Worm (Caenorhabditis elegans) whole organism, L4 larva: Measurements from ENCODE around the gene K10C2.12.

Experiments
- F10B5.3 ChIP-seq: sonication (generic microtip); optimal IDR thresholded peaks from 2 replicates; lab custom pipeline; 2016; ENCODE audit warnings: mild to moderate bottlenecking, missing genetic modification characterization, missing compliant biosample characterization
- F37D6.2 ChIP-seq: sonication (generic microtip); optimal IDR thresholded peaks from 2 replicates; lab custom pipeline; 2016; ENCODE audit warnings: mild to moderate bottlenecking, missing genetic modification characterization, missing compliant biosample characterization
- F49E8.2 ChIP-seq: sonication (generic microtip); optimal IDR thresholded peaks from 2 replicates; lab custom pipeline; 2016; ENCODE audit warnings: missing compliant biosample characterization, mild to moderate bottlenecking, missing genetic modification characterization, borderline replicate concordance
- R02D3.7 ChIP-seq: fragments of 150-350 bp; sonication (generic microtip); optimal IDR thresholded peaks from 3 replicates; lab custom pipeline; 2014; ENCODE audit warnings: missing biosample characterization, missing genetic modification characterization
- T26A8.4 ChIP-seq: fragments of 200-800 bp; sonication (Bioruptor generic); IDR thresholded peaks from 2 replicates; pipeline ENCODE4 v1.3.6; 2022; ENCODE audit warnings: missing genetic modification characterization, missing compliant biosample characterization
- Y105C5A.15 ChIP-seq: fragments of 200-800 bp; sonication (Bioruptor generic); IDR thresholded peaks from 2 replicates; pipeline ENCODE4 v1.3.6; 2022; ENCODE audit warnings: missing genetic modification characterization, missing compliant biosample characterization
- Y5F2A.4 ChIP-seq: fragments of 200-800 bp; sonication (Bioruptor generic); optimal IDR thresholded peaks from 2 replicates; lab custom pipeline; 2018; ENCODE audit warnings: mild to moderate bottlenecking, missing genetic modification characterization, missing compliant biosample characterization
- aha-1 ChIP-seq: fragments of 150-350 bp; peaks from one replicate; lab custom pipeline; 2014; ENCODE audit warnings: missing biosample characterization, missing genetic modification characterization
- aly-2 ChIP-seq: sonication (generic microtip); optimal IDR thresholded peaks from 2 replicates; lab custom pipeline; 2018; ENCODE audit warnings: missing biosample characterization, missing genetic modification characterization
- ceh-28 ChIP-seq: fragments of 150-350 bp; optimal IDR thresholded peaks from 2 replicates; lab custom pipeline; 2014; ENCODE audit warnings: missing biosample characterization, missing genetic modification reagents, missing genetic modification characterization
- ceh-32 ChIP-seq: sonication (generic microtip); optimal IDR thresholded peaks from 2 replicates; lab custom pipeline; 2016; ENCODE audit warnings: mild to moderate bottlenecking, missing genetic modification characterization, missing compliant biosample characterization; ENCODE audit not compliant: poor library complexity
- ceh-82 ChIP-seq: sonication (generic microtip); optimal IDR thresholded peaks from 2 replicates; lab custom pipeline; 2017; ENCODE audit warnings: missing biosample characterization, missing genetic modification characterization
- ctbp-1 ChIP-seq: fragments of 200-800 bp; sonication (Bioruptor generic); IDR thresholded peaks from 2 replicates; pipeline ENCODE4 v1.3.6; 2022; ENCODE audit warnings: missing genetic modification reagents, missing genetic modification characterization, missing compliant biosample characterization
- daf-19 ChIP-seq: fragments of 200-800 bp; sonication (Bioruptor generic); conservative IDR thresholded peaks from 2 replicates; pipeline ENCODE4 v1.3.6; 2022; ENCODE audit warnings: missing genetic modification characterization, missing compliant biosample characterization
- dmd-6 ChIP-seq: fragments of 200-800 bp; sonication (Bioruptor generic); IDR thresholded peaks from 2 replicates; pipeline ENCODE4 v1.3.6; 2022; ENCODE audit warnings: missing genetic modification reagents, missing genetic modification characterization, missing compliant biosample characterization
- dve-1 ChIP-seq: sonication (generic microtip); optimal IDR thresholded peaks from 2 replicates; lab custom pipeline; 2017; ENCODE audit warnings: antibody characterized with exemption, mild to moderate bottlenecking, missing genetic modification characterization, missing compliant biosample characterization; ENCODE audit not compliant: insufficient read depth
- egl-43 ChIP-seq: fragments of 200-800 bp; sonication (Bioruptor generic); IDR thresholded peaks from 2 replicates; pipeline ENCODE4 v1.3.6; 2022; ENCODE audit warnings: missing genetic modification reagents, missing genetic modification characterization, missing compliant biosample characterization
- fkh-10 ChIP-seq: fragments of 150-350 bp; optimal IDR thresholded peaks from 2 replicates; lab custom pipeline; 2014; ENCODE audit warnings: missing biosample characterization, missing genetic modification reagents, missing genetic modification characterization
- fos-1 ChIP-seq: fragments of 150-350 bp; optimal IDR thresholded peaks from 2 replicates; lab custom pipeline; 2014; ENCODE audit warnings: missing biosample characterization, missing genetic modification characterization
- hif-1 ChIP-seq, 2 experiments: sonication (generic microtip); optimal IDR thresholded peaks; 2 replicates each; lab custom pipeline; 2016 to 2017; ENCODE audit warnings: missing compliant biosample characterization in 2 of 2, missing genetic modification characterization in 2 of 2, missing genetic modification reagents in 2 of 2, missing genotype in 2 of 2, mild to moderate bottlenecking in 1 of 2
- hmg-1.1 ChIP-seq: fragments of 200-800 bp; sonication (Bioruptor generic); IDR thresholded peaks from 2 replicates; pipeline ENCODE4 v1.3.6; 2022; ENCODE audit warnings: missing genetic modification reagents, missing genetic modification characterization, missing compliant biosample characterization
- lin-15B ChIP-seq: fragments of 150-350 bp; sonication (generic microtip); optimal IDR thresholded peaks from 3 replicates; lab custom pipeline; 2014; ENCODE audit warnings: missing biosample characterization, missing genetic modification characterization
- lin-29 ChIP-seq: fragments of 200-800 bp; sonication (Bioruptor generic); IDR thresholded peaks from 2 replicates; pipeline ENCODE4 v1.3.6; 2022; ENCODE audit warnings: missing genetic modification reagents, missing genetic modification characterization, missing compliant biosample characterization
- lsy-2 ChIP-seq, 2 experiments: fragments of 150-350 bp in 1 of 2; sonication (generic microtip) in 1 of 2; optimal IDR thresholded peaks; 2 replicates each; lab custom pipeline; 2014 to 2017; ENCODE audit warnings: missing biosample characterization in 2 of 2, missing genetic modification characterization in 2 of 2
- madf-5 ChIP-seq, 2 experiments: fragments of 200-800 bp; sonication (Bioruptor generic); IDR thresholded peaks; 2 replicates each; pipeline ENCODE4 v1.3.6; 2022; ENCODE audit warnings: missing compliant biosample characterization in 2 of 2, missing genetic modification characterization in 2 of 2
- madf-9 ChIP-seq: fragments of 200-800 bp; sonication (Bioruptor generic); conservative IDR thresholded peaks from 2 replicates; pipeline ENCODE4 v1.3.6; 2022; ENCODE audit warnings: missing genetic modification reagents, missing genetic modification characterization, missing compliant biosample characterization
- mdl-1 ChIP-seq, 2 experiments: fragments of 150-350 bp in 1 of 2; sonication (generic microtip) in 1 of 2; optimal IDR thresholded peaks; 2 replicates each; lab custom pipeline; 2014 to 2017; ENCODE audit warnings: missing biosample characterization in 2 of 2, missing genetic modification characterization in 2 of 2
- mep-1 ChIP-seq: fragments of 150-350 bp; sonication (generic microtip); optimal IDR thresholded peaks from 3 replicates; lab custom pipeline; 2014; ENCODE audit warnings: missing biosample characterization, missing genetic modification characterization
- mes-2 ChIP-seq: sonication (generic microtip); optimal IDR thresholded peaks from 2 replicates; lab custom pipeline; 2016; ENCODE audit warnings: missing genotype, mild to moderate bottlenecking, missing genetic modification characterization, missing compliant biosample characterization; ENCODE audit not compliant: poor library complexity, severe bottlenecking
- mxl-3 ChIP-seq: fragments of 200-800 bp; sonication (Bioruptor generic); optimal IDR thresholded peaks from 2 replicates; lab custom pipeline; 2018; ENCODE audit warnings: mild to moderate bottlenecking, missing genetic modification characterization, missing compliant biosample characterization
- nhr-102 ChIP-seq: sonication (generic microtip); optimal IDR thresholded peaks from 2 replicates; lab custom pipeline; 2016; ENCODE audit warnings: mild to moderate bottlenecking, missing genetic modification characterization, moderate library complexity, missing compliant biosample characterization
- nhr-11 ChIP-seq: fragments of 150-350 bp; optimal IDR thresholded peaks from 2 replicates; lab custom pipeline; 2014; ENCODE audit warnings: missing biosample characterization, missing genetic modification characterization
- nhr-28 ChIP-seq: fragments of 150-350 bp; optimal IDR thresholded peaks from 2 replicates; lab custom pipeline; 2014; ENCODE audit warnings: missing biosample characterization, missing genetic modification characterization
- nhr-42 ChIP-seq: fragments of 200-800 bp; sonication (Bioruptor generic); IDR thresholded peaks from 2 replicates; pipeline ENCODE4 v1.3.6; 2022; ENCODE audit warnings: missing genetic modification characterization, missing compliant biosample characterization
- nhr-48 ChIP-seq: sonication (generic microtip); optimal IDR thresholded peaks from 2 replicates; lab custom pipeline; 2016; ENCODE audit warnings: mild to moderate bottlenecking, missing genetic modification characterization, missing compliant biosample characterization
- nhr-76 ChIP-seq: fragments of 150-350 bp; optimal IDR thresholded peaks from 2 replicates; lab custom pipeline; 2014; ENCODE audit warnings: missing biosample characterization, missing genetic modification characterization
- nhr-77 ChIP-seq: fragments of 150-350 bp; optimal IDR thresholded peaks from 2 replicates; lab custom pipeline; 2014; ENCODE audit warnings: missing biosample characterization, missing genetic modification characterization
- pqm-1 ChIP-seq: sonication (generic microtip); optimal IDR thresholded peaks from 2 replicates; lab custom pipeline; 2017; ENCODE audit warnings: missing biosample characterization, missing genetic modification characterization
- rbr-2 ChIP-seq: sonication (generic microtip); optimal IDR thresholded peaks from 2 replicates; lab custom pipeline; 2016; ENCODE audit warnings: missing genotype, missing genetic modification characterization, missing compliant biosample characterization
- saeg-2 ChIP-seq: fragments of 200-800 bp; sonication (Bioruptor generic); IDR thresholded peaks from 2 replicates; pipeline ENCODE4 v1.3.6; 2022; ENCODE audit warnings: missing genetic modification reagents, missing genetic modification characterization, missing compliant biosample characterization
- spr-1 ChIP-seq: sonication (generic microtip); optimal IDR thresholded peaks from 2 replicates; lab custom pipeline; 2016; ENCODE audit warnings: mild to moderate bottlenecking, missing genetic modification characterization, missing compliant biosample characterization
- tra-1 ChIP-seq: fragments of 200-800 bp; sonication (Bioruptor generic); IDR thresholded peaks from 2 replicates; pipeline ENCODE4 v1.3.6; 2022; ENCODE audit warnings: missing genetic modification reagents, missing genetic modification characterization, missing compliant biosample characterization
- unc-39 ChIP-seq: sonication (generic microtip); optimal IDR thresholded peaks from 2 replicates; lab custom pipeline; 2017; ENCODE audit warnings: missing biosample characterization, missing genetic modification characterization
- unc-62 ChIP-seq, 3 experiments: fragments of 150-350 bp in 1 of 3; sonication (generic microtip); optimal IDR thresholded peaks in 2 of 3; peaks in 1 of 3; 1 replicate in 1 of 3; 2 replicates in 2 of 3; lab custom pipeline; 2014 to 2017; ENCODE audit warnings: missing biosample characterization in 3 of 3, missing genetic modification characterization in 3 of 3, missing genetic modification reagents in 3 of 3, missing genotype in 1 of 3
- vab-7 ChIP-seq: fragments of 200-800 bp; sonication (Bioruptor generic); IDR thresholded peaks from 2 replicates; pipeline ENCODE4 v1.3.6; 2022; ENCODE audit warnings: missing genetic modification reagents, missing genetic modification characterization, missing compliant biosample characterization
- zag-1 ChIP-seq: fragments of 150-350 bp; optimal IDR thresholded peaks from 2 replicates; lab custom pipeline; 2014; ENCODE audit warnings: missing biosample characterization, missing genetic modification characterization
- zfp-2 ChIP-seq: sonication (generic microtip); optimal IDR thresholded peaks from 2 replicates; lab custom pipeline; 2016; ENCODE audit warnings: mild to moderate bottlenecking, missing genetic modification characterization, missing compliant biosample characterization
- zip-11 ChIP-seq: fragments of 200-800 bp; sonication (Bioruptor generic); IDR thresholded peaks from 2 replicates; pipeline ENCODE4 v1.3.6; 2022; ENCODE audit warnings: missing genetic modification characterization, missing compliant biosample characterization

K10C2.12 gene

DNA sequence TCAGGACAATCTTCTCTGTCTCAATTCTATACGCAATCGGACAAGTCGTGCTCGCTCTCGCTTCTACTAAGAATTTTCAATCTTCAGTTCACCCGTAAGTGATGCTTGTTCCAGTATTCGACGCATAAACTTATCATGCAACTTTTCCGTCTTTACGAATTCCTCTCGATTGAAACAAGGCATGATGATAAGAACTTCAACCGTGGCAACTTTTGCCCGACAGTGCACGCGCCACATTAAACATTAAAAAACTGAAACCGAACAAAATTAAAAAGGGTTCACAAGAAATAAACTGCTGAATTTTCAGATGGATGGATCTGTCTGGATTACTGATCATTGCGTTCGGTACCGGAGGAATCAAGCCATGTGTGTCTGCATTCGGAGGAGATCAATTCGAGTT is 37.9 kb upstream of the K10C2.12 start:
- TF ChIP-seq pqm-1 = peak; percentile 57
- no peak for TF ChIP-seq daf-19
- TF ChIP-seq F49E8.2 (tag; lab: Kevin White, UChicago) = no peak

DNA sequence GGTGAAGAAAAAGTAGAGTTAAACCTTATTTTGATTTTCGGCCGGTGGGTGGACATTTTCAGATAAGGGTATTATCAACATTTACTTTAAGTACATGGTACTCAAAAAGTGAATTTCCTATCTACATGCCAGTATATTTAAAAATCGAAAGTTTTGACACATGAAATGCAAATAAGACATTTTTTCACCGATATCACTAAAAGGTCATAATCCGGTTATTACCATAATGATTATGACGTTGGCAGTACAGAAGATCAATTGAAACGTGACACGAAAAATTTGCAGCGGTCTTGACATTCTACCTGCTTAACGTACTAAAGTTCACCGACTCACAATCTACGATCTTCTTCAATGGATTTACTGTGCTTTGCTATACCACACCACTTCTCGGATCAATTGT is 37.4 kb upstream of the K10C2.12 start:
- TF ChIP-seq unc-62 (GFP tag; optimal IDR thresholded peaks at IDR 0.05 in 1 of 2; lab: Kevin White, UChicago) = peak; percentile 15 to 17
- TF ChIP-seq unc-62 (tag; optimal IDR thresholded peaks at IDR 0.05; lab: Kevin White, UChicago) = no peak
- TF ChIP-seq dmd-6 = peak; percentile 69
- TF ChIP-seq zfp-2 (tag; lab: Kevin White, UChicago) = no peak
- TF ChIP-seq nhr-77 = peak; percentile 0
- TF ChIP-seq tra-1 (GFP tag; lab: Robert Waterston, UW) = peak; percentile 58; the same call in 1 of the 2 replicates
- TF ChIP-seq nhr-48 (tag; lab: Kevin White, UChicago) = peak; percentile 30
- TF ChIP-seq hif-1 (tag; optimal IDR thresholded peaks at IDR 0.05; lab: Kevin White, UChicago) = no peak
- TF ChIP-seq dve-1 (tag; lab: Kevin White, UChicago) = peak; percentile 41

DNA sequence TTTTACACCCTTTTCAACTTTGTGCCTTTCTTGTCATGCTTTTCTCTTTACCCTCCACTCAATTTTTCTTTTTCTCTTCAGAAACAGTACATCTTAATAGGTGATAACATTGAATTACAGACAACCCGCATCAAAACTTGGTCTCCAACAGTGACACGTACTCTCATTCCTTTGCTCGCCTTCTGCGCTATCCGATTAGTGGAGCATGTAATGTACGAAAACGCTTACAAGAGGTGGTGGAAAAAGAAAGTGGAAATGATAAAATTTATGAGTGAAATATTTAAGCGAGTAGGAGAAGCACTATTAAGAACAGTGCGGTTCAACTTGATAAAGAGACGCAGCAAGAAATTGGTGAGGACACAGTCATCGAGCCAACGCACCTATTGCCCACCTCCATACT is 36.0 kb upstream of the K10C2.12 start, which contains the start of gene pept-1:
TSS of gene pept-1 (plus strand) at position 306 of the 400 bp plus-strand sequence.
- TF ChIP-seq lsy-2 (tag; optimal IDR thresholded peaks at IDR 0.05; lab: Kevin White, UChicago) (no peak), madf-5 (GFP tag; IDR thresholded peaks at IDR 0.05; lab: Robert Waterston, UW) (no peak), F37D6.2 (no peak), Y5F2A.4 (GFP tag; lab: Kevin White, UChicago) (no peak), mep-1 (tag; lab: Kevin White, UChicago) (no peak), R02D3.7 (tag; lab: Kevin White, UChicago) (no peak), ctbp-1 (GFP tag; lab: Robert Waterston, UW) (no peak), nhr-42 (GFP tag; lab: Robert Waterston, UW) (no peak), ceh-82 (no peak), ceh-32 (tag; lab: Kevin White, UChicago) (no peak), spr-1 (no peak), ceh-28 (tag; lab: Kevin White, UChicago) (no peak), zag-1 (tag; lab: Kevin White, UChicago) (no peak), F49E8.2 (tag; lab: Kevin White, UChicago) (no peak), vab-7 (GFP tag; lab: Robert Waterston, UW) (no peak), rbr-2 (tag; lab: Kevin White, UChicago) (no peak), nhr-102 (peak; percentile 9), mdl-1 (tag; optimal IDR thresholded peaks at IDR 0.05; lab: Kevin White, UChicago) (no peak), unc-62 (GFP tag; optimal IDR thresholded peaks at IDR 0.05 in 1 of 2; lab: Kevin White, UChicago) (no peak), unc-62 (tag; optimal IDR thresholded peaks at IDR 0.05; lab: Kevin White, UChicago) (no peak), madf-9 (GFP tag; lab: Robert Waterston, UW) (no peak), F10B5.3 (tag; lab: Kevin White, UChicago) (no peak), fkh-10 (no peak), nhr-28 (tag; lab: Kevin White, UChicago) (peak; percentile 60), nhr-11 (tag; lab: Kevin White, UChicago) (no peak), nhr-48 (tag; lab: Kevin White, UChicago) (peak; percentile 45), lin-29 (GFP tag; lab: Robert Waterston, UW) (no peak), hmg-1.1 (GFP tag; lab: Robert Waterston, UW) (no peak), T26A8.4 (GFP tag; lab: Robert Waterston, UW) (no peak), aha-1 (no peak), fos-1 (tag; lab: Kevin White, UChicago) (no peak), aly-2 (no peak), mes-2 (tag; lab: Kevin White, UChicago) (no peak), unc-39 (tag; lab: Kevin White, UChicago) (no peak), mxl-3 (GFP tag; lab: Kevin White, UChicago) (peak; percentile 17), saeg-2 (GFP tag; lab: Robert Waterston, UW) (no peak), lin-15B (tag; lab: Kevin White, UChicago) (no peak), Y105C5A.15 (no peak), zip-11 (GFP tag; lab: Robert Waterston, UW) (no peak), nhr-76 (tag; lab: Kevin White, UChicago) (no peak), tra-1 (GFP tag; lab: Robert Waterston, UW) (peak; percentile 76), egl-43 (no peak)
